Fruit fly (Drosophila melanogaster) whole organism, embryonic: Measurements from ENCODE around the gene yps.

Experiments
- Atf-2 ChIP-seq: fragments of 200-800 bp; sonication (Bioruptor generic); optimal IDR thresholded peaks from 2 replicates; lab custom pipeline; 2016; ENCODE audit warnings: missing biosample characterization, missing genetic modification characterization
- Atf6 ChIP-seq: fragments of 200-800 bp; sonication (Bioruptor generic); IDR thresholded peaks from 2 replicates; pipeline ENCODE4 v1.3.6; 2022; ENCODE audit warnings: missing biosample characterization, missing genetic modification characterization
- Bdp1 ChIP-seq: fragments of 200-800 bp; sonication (Bioruptor generic); optimal IDR thresholded peaks from 3 replicates; lab custom pipeline; 2016; ENCODE audit warnings: missing biosample characterization, missing genetic modification characterization
- Bgb ChIP-seq: fragments of 200-800 bp; sonication (Bioruptor generic); IDR thresholded peaks from 2 replicates; pipeline ENCODE4 v1.3.6; 2022; ENCODE audit warnings: missing biosample characterization, missing genetic modification characterization; ENCODE audit not compliant: partially characterized antibody
- CG11456 ChIP-seq: fragments of 200-800 bp; sonication (Bioruptor generic); IDR thresholded peaks from 3 replicates; pipeline ENCODE4 v1.3.6; 2022; ENCODE audit warnings: missing biosample characterization, missing genetic modification characterization
- CG11723 ChIP-seq: fragments of 200-800 bp; sonication (Bioruptor generic); optimal IDR thresholded peaks from 2 replicates; lab custom pipeline; 2017; ENCODE audit warnings: missing biosample characterization, mild to moderate bottlenecking, missing genetic modification characterization
- CG14860 ChIP-seq: fragments of 200-800 bp; sonication (Bioruptor generic); IDR thresholded peaks from 3 replicates; pipeline ENCODE4 v1.3.6; 2022; ENCODE audit warnings: missing biosample characterization, missing genetic modification characterization; ENCODE audit not compliant: partially characterized antibody
- CG15479 ChIP-seq: fragments of 200-800 bp; sonication (Bioruptor generic); optimal IDR thresholded peaks from 3 replicates; lab custom pipeline; 2019; ENCODE audit warnings: missing biosample characterization, mild to moderate bottlenecking, missing genetic modification characterization, moderate library complexity
- CG1603 ChIP-seq: fragments of 200-800 bp; sonication (Bioruptor generic); optimal IDR thresholded peaks from 2 replicates; lab custom pipeline; 2019; ENCODE audit warnings: missing biosample characterization, mild to moderate bottlenecking, missing genetic modification characterization, moderate library complexity
- CG17802 ChIP-seq: fragments of 200-800 bp; sonication (Bioruptor generic); optimal IDR thresholded peaks from 2 replicates; lab custom pipeline; 2018; ENCODE audit warnings: missing biosample characterization, mild to moderate bottlenecking, missing genetic modification characterization, moderate library complexity
- CG18262 ChIP-seq: fragments of 200-800 bp; optimal IDR thresholded peaks from 3 replicates; lab custom pipeline; 2019; ENCODE audit warnings: missing biosample characterization, mild to moderate bottlenecking, missing genetic modification characterization, moderate library complexity
- CG18476 ChIP-seq: fragments of 200-800 bp; sonication (Bioruptor generic); optimal IDR thresholded peaks from 2 replicates; lab custom pipeline; 2016; ENCODE audit warnings: missing biosample characterization, mild to moderate bottlenecking, missing genetic modification characterization
- CG2712 ChIP-seq: fragments of 200-800 bp; optimal IDR thresholded peaks from 3 replicates; lab custom pipeline; 2019; ENCODE audit warnings: missing biosample characterization, mild to moderate bottlenecking, missing genetic modification characterization, moderate library complexity
- CG3281 ChIP-seq: fragments of 200-800 bp; sonication (Bioruptor generic); optimal IDR thresholded peaks from 3 replicates; lab custom pipeline; 2017; ENCODE audit warnings: missing biosample characterization, mild to moderate bottlenecking, missing genetic modification characterization
- CG3838 ChIP-seq: fragments of 200-800 bp; sonication (Bioruptor generic); optimal IDR thresholded peaks from 3 replicates; lab custom pipeline; 2016; ENCODE audit warnings: missing biosample characterization, missing genetic modification characterization
- CG42726 ChIP-seq: fragments of 200-800 bp; sonication (Bioruptor generic); IDR thresholded peaks from 2 replicates; pipeline ENCODE4 v1.3.6; 2022; ENCODE audit warnings: missing biosample characterization, missing genetic modification characterization; ENCODE audit not compliant: partially characterized antibody
- CG4404 ChIP-seq: fragments of 200-800 bp; sonication (Bioruptor generic); IDR thresholded peaks from 2 replicates; pipeline ENCODE4 v1.3.6; 2022; ENCODE audit warnings: missing biosample characterization, missing genetic modification characterization
- CG4730 ChIP-seq: fragments of 200-800 bp; sonication (Bioruptor generic); IDR thresholded peaks from 2 replicates; pipeline ENCODE4 v1.3.6; 2022; ENCODE audit warnings: missing biosample characterization, missing genetic modification characterization
- CG5180 ChIP-seq: fragments of 200-800 bp; sonication (Bioruptor generic); optimal IDR thresholded peaks from 3 replicates; lab custom pipeline; 2017; ENCODE audit warnings: missing biosample characterization, missing genetic modification characterization, mild to moderate bottlenecking, moderate library complexity, missing genetic modification reagents
- CG8281 ChIP-seq: fragments of 200-800 bp; sonication (Bioruptor generic); optimal IDR thresholded peaks from 2 replicates; lab custom pipeline; 2018; ENCODE audit warnings: missing biosample characterization, mild to moderate bottlenecking, missing genetic modification characterization, moderate library complexity
- CG9215 ChIP-seq: fragments of 200-800 bp; sonication (Bioruptor generic); IDR thresholded peaks from 2 replicates; pipeline ENCODE4 v1.3.6; 2022; ENCODE audit warnings: missing biosample characterization, missing genetic modification characterization
- CG9797 ChIP-seq: fragments of 200-800 bp; sonication (Bioruptor generic); optimal IDR thresholded peaks from 3 replicates; lab custom pipeline; 2018; ENCODE audit warnings: missing biosample characterization, mild to moderate bottlenecking, missing genetic modification characterization
- CHES-1-like ChIP-seq: fragments of 200-800 bp; sonication (Bioruptor generic); optimal IDR thresholded peaks from 2 replicates; lab custom pipeline; 2016; ENCODE audit warnings: missing biosample characterization, missing genetic modification characterization
- CrebB ChIP-seq: fragments of 200-800 bp; sonication (Bioruptor generic); optimal IDR thresholded peaks from 3 replicates; lab custom pipeline; 2018; ENCODE audit warnings: missing biosample characterization, mild to moderate bottlenecking, missing genetic modification characterization
- Eip74EF ChIP-seq, 2 experiments: fragments of 200-800 bp in 1 of 2; fragments of >200 bp in 1 of 2; sonication (Bioruptor generic) in 1 of 2; optimal IDR thresholded peaks; 2 replicates each; lab custom pipeline; 2017 to 2019; ENCODE audit warnings: missing biosample characterization in 2 of 2, missing genetic modification characterization in 2 of 2, mild to moderate bottlenecking in 1 of 2, moderate library complexity in 1 of 2
- Fer1 ChIP-seq: fragments of 200-800 bp; sonication (Bioruptor generic); optimal IDR thresholded peaks from 2 replicates; lab custom pipeline; 2017; ENCODE audit warnings: missing biosample characterization, mild to moderate bottlenecking, missing genetic modification characterization
- Fer2 ChIP-seq: fragments of 200-800 bp; sonication (Bioruptor generic); optimal IDR thresholded peaks from 2 replicates; lab custom pipeline; 2018; ENCODE audit warnings: missing biosample characterization, mild to moderate bottlenecking, missing genetic modification characterization, moderate library complexity
- Gsc ChIP-seq: fragments of 200-800 bp; sonication (Bioruptor generic); IDR thresholded peaks from 2 replicates; pipeline ENCODE4 v1.3.6; 2022; ENCODE audit warnings: missing biosample characterization, missing genetic modification characterization
- HmgZ ChIP-seq: fragments of 200-800 bp; sonication (Bioruptor generic); optimal IDR thresholded peaks from 2 replicates; lab custom pipeline; 2018; ENCODE audit warnings: missing biosample characterization, mild to moderate bottlenecking, missing genetic modification characterization
- Jarid2 ChIP-seq: fragments of 200-800 bp; sonication (Bioruptor generic); optimal IDR thresholded peaks from 3 replicates; lab custom pipeline; 2017; ENCODE audit warnings: mild to moderate bottlenecking, missing biosample characterization, missing genetic modification reagents, missing genetic modification characterization
- Lhr ChIP-seq: fragments of 200-800 bp; sonication (Bioruptor generic); optimal IDR thresholded peaks from 3 replicates; lab custom pipeline; 2017; ENCODE audit warnings: mild to moderate bottlenecking, missing biosample characterization, missing genetic modification reagents, missing genetic modification characterization
- Oli ChIP-seq: fragments of 200-800 bp; sonication (Bioruptor generic); optimal IDR thresholded peaks from 2 replicates; lab custom pipeline; 2018; ENCODE audit warnings: missing biosample characterization, mild to moderate bottlenecking, missing genetic modification characterization, moderate library complexity
- Sox102F ChIP-seq: fragments of 200-800 bp; sonication (Bioruptor generic); optimal IDR thresholded peaks from 2 replicates; lab custom pipeline; 2018; ENCODE audit warnings: missing biosample characterization, mild to moderate bottlenecking, missing genetic modification characterization, moderate library complexity
- ac ChIP-seq: fragments of 200-800 bp; sonication (Bioruptor generic); optimal IDR thresholded peaks from 3 replicates; lab custom pipeline; 2017; ENCODE audit warnings: missing biosample characterization, mild to moderate bottlenecking, missing genetic modification characterization
- az2 ChIP-seq: fragments of 200-800 bp; sonication (Bioruptor generic); optimal IDR thresholded peaks from 3 replicates; lab custom pipeline; 2016; ENCODE audit warnings: missing biosample characterization, missing genetic modification characterization
- bbx ChIP-seq: fragments of 200-800 bp; sonication (Bioruptor generic); IDR thresholded peaks from 2 replicates; pipeline ENCODE4 v1.3.6; 2022; ENCODE audit warnings: missing biosample characterization, missing genetic modification characterization; ENCODE audit not compliant: partially characterized antibody
- bigmax ChIP-seq: fragments of 200-800 bp; sonication (Bioruptor generic); optimal IDR thresholded peaks from 2 replicates; lab custom pipeline; 2018; ENCODE audit warnings: missing biosample characterization, mild to moderate bottlenecking, missing genetic modification characterization
- chinmo ChIP-seq: fragments of 200-800 bp; sonication (Bioruptor generic); IDR thresholded peaks from 4 replicates; pipeline ENCODE4 v1.3.6; 2022; ENCODE audit warnings: missing biosample characterization, missing genetic modification characterization; ENCODE audit not compliant: partially characterized antibody
- dm ChIP-seq: fragments of 200-800 bp; sonication (Bioruptor generic); optimal IDR thresholded peaks from 3 replicates; lab custom pipeline; 2016; ENCODE audit warnings: missing biosample characterization, missing genetic modification characterization
- emc ChIP-seq: fragments of 200-800 bp; sonication (Bioruptor generic); optimal IDR thresholded peaks from 2 replicates; lab custom pipeline; 2016; ENCODE audit warnings: missing biosample characterization, missing genetic modification characterization
- insv ChIP-seq, 2 experiments: fragments of 200-800 bp; sonication (Bioruptor generic); optimal IDR thresholded peaks; 3 replicates each; lab custom pipeline; 2016 to 2018; ENCODE audit warnings: missing biosample characterization in 2 of 2, missing genetic modification characterization in 2 of 2
- inv ChIP-seq: fragments of 200-800 bp; sonication (Bioruptor generic); IDR thresholded peaks from 2 replicates; pipeline ENCODE4 v1.3.6; 2022; ENCODE audit warnings: missing biosample characterization, missing genetic modification characterization; ENCODE audit not compliant: partially characterized antibody
- jigr1 ChIP-seq: fragments of 200-800 bp; sonication (Bioruptor generic); IDR thresholded peaks from 3 replicates; pipeline ENCODE4 v1.3.6; 2022; ENCODE audit warnings: missing biosample characterization, missing genetic modification characterization
- jing ChIP-seq: fragments of 200-800 bp; sonication (Bioruptor generic); optimal IDR thresholded peaks from 2 replicates; lab custom pipeline; 2018; ENCODE audit warnings: missing biosample characterization, mild to moderate bottlenecking, missing genetic modification characterization
- org-1 ChIP-seq: fragments of 200-800 bp; sonication (Bioruptor generic); optimal IDR thresholded peaks from 2 replicates; lab custom pipeline; 2017; ENCODE audit warnings: missing biosample characterization, missing genetic modification characterization
- otp ChIP-seq: fragments of 200-800 bp; sonication (Bioruptor generic); IDR thresholded peaks from 3 replicates; pipeline ENCODE4, ENCODE4 v1.3.6; 2022; ENCODE audit warnings: missing biosample characterization, missing genetic modification characterization
- p53 ChIP-seq: fragments of 200-800 bp; sonication (Bioruptor generic); optimal IDR thresholded peaks from 2 replicates; lab custom pipeline; 2016; ENCODE audit warnings: missing biosample characterization, missing genetic modification characterization
- trem ChIP-seq: fragments of 200-800 bp; optimal IDR thresholded peaks from 3 replicates; lab custom pipeline; 2019; ENCODE audit warnings: missing biosample characterization, mild to moderate bottlenecking, missing genetic modification characterization, moderate library complexity

The yps gene

dm6 chr3L:12145709-12146694 is 21.1 kb upstream of the yps start, which contains the start of the genes eIF3l and Nrx-IV (continued):
- TF ChIP-seq Jarid2 (no peak), CG14860 (GFP tag; lab: Robert Waterston, UW) (peak; percentile 48; the same call in 1 of the 3 replicates), CG11723 (GFP tag; lab: Kevin White, UChicago) (no peak), otp (GFP tag; lab: Robert Waterston, UW) (no peak), CG4404 (no peak), Atf6 (GFP tag; lab: Robert Waterston, UW) (no peak), Atf-2 (GFP tag; lab: Kevin White, UChicago) (no peak), Lhr (GFP tag; lab: Kevin White, UChicago) (no peak), CG17802 (tag; lab: Kevin White, UChicago) (no peak), CG18476 (GFP tag; lab: Kevin White, UChicago) (no peak), CG11456 (GFP tag; lab: Robert Waterston, UW) (no peak), chinmo (GFP tag; lab: Robert Waterston, UW) (no peak), bbx (GFP tag; lab: Robert Waterston, UW) (peak; percentile 28), CrebB (no peak), CG18262 (tag; lab: Kevin White, UChicago) (no peak), Gsc (GFP tag; lab: Robert Waterston, UW) (no peak), CG3838 (GFP tag; lab: Kevin White, UChicago) (no peak), bigmax (peak; percentile 88), Eip74EF (GFP tag; optimal IDR thresholded peaks at IDR 0.05; lab: Kevin White, UChicago) (no peak), CG1603 (no peak), Oli (tag; lab: Kevin White, UChicago) (no peak), insv (GFP tag; optimal IDR thresholded peaks at IDR 0.05; lab: Kevin White, UChicago) (no peak), CG3281 (GFP tag; lab: Kevin White, UChicago) (no peak), Bdp1 (GFP tag; lab: Kevin White, UChicago) (no peak), Bgb (GFP tag; lab: Robert Waterston, UW) (peak; percentile 40; the same call in 1 of the 2 replicates), ac (GFP tag; lab: Kevin White, UChicago) (no peak), jigr1 (GFP tag; lab: Robert Waterston, UW) (no peak), emc (GFP tag; lab: Kevin White, UChicago) (no peak), org-1 (GFP tag; lab: Kevin White, UChicago) (no peak), CG42726 (GFP tag; lab: Robert Waterston, UW) (peak; percentile 57), CHES-1-like (GFP tag; lab: Kevin White, UChicago) (no peak), CG9797 (GFP tag; lab: Kevin White, UChicago) (peak; percentile 77), Sox102F (no peak), dm (no peak), jing (no peak), inv (peak; percentile 72), CG15479 (no peak), az2 (GFP tag; lab: Kevin White, UChicago) (no peak), HmgZ (tag; lab: Kevin White, UChicago) (peak; percentile 14), Fer1 (GFP tag; lab: Kevin White, UChicago) (no peak), CG4730 (GFP tag; lab: Robert Waterston, UW) (no peak), p53 (no peak), CG9215 (GFP tag; lab: Robert Waterston, UW) (no peak), Fer2 (tag; lab: Kevin White, UChicago) (no peak), CG8281 (no peak), CG2712 (tag; lab: Kevin White, UChicago) (no peak), trem (tag; lab: Kevin White, UChicago) (peak; percentile 41), CG5180 (GFP tag; lab: Kevin White, UChicago) (no peak)
